Worm (Caenorhabditis elegans) whole organism, L4/young adult: Measurements from ENCODE around the gene Y73B6BL.37.

ENCODE experiments used
- W03F9.2 ChIP-seq: fragments of 150-350 bp; optimal IDR thresholded peaks from 2 replicates; lab custom pipeline; 2014; ENCODE audit warnings: missing biosample characterization, missing genetic modification characterization
- dao-5 ChIP-seq: sonication (generic microtip); optimal IDR thresholded peaks from 2 replicates; lab custom pipeline; 2016; ENCODE audit warnings: missing genotype, missing genetic modification characterization, moderate library complexity, missing compliant biosample characterization
- him-1 ChIP-seq: sonication (generic microtip); optimal IDR thresholded peaks from 2 replicates; lab custom pipeline; 2016; ENCODE audit warnings: missing genotype, missing genetic modification reagents, missing genetic modification characterization, missing compliant biosample characterization

DNA sequence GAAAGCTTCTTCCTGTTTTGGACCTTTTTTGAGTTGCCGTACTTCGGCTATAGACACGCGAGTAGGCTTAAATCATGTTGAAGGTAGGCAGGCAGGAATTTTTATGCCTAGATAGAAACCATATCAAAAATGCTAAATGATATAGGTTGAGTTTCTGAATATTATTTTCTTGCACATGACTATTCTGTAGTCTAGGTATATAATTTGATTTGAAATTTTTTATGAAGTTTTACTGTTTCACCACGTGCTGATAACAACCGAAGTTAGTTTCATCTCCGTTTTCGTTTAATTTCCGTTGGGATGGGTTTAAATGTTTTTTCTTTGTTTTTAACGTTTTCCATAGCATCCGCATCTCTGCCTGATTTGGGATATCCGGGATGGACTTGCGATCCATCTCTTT is at the start of gene Y73B6BL.37:
- no peak for TF ChIP-seq him-1 (tag; lab: Kevin White, UChicago)
- TF ChIP-seq W03F9.2 (tag; lab: Kevin White, UChicago): no peak
- no peak for TF ChIP-seq dao-5 (tag; lab: Kevin White, UChicago)
